Fruit fly (Drosophila melanogaster): ENCODE data around the gene Eogt.

DNA sequence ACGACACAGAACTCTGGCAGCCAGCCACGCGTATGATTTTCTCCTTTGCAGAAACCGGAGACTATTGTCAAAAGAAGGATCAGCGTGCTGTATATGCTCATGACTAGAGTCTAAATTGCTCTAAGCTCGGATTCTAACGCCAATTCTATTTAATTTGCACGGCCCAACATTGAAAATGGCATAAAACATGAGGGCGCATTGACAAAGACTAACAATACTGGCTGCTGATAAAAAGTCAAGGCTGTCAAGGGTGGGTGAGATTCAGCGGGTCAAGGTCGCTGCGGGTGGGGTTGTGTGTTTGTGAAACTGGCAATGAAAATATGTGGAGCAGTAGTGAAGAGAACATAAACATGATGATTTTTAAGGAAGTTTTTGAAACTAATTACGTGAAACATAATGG, 37.0 kb downstream of the Eogt start, which contains the start of gene CG34448:
- no peak for TF ChIP-seq tai (GFP tag; optimal IDR thresholded peaks at IDR 0.05)
- TF ChIP-seq Myc (optimal IDR thresholded peaks at IDR 0.05) = no peak
- TF ChIP-seq psq (GFP tag; optimal IDR thresholded peaks at IDR 0.05) = no peak
- TF ChIP-seq pan (optimal IDR thresholded peaks at IDR 0.05) = no peak
- TF ChIP-seq dmrt93B (GFP tag; optimal IDR thresholded peaks at IDR 0.05) = no peak
- no peak for TF ChIP-seq Abd-B (GFP tag; optimal IDR thresholded peaks at IDR 0.05)
- no peak for TF ChIP-seq woc (GFP tag; optimal IDR thresholded peaks at IDR 0.05)
- TF ChIP-seq usp (GFP tag; optimal IDR thresholded peaks at IDR 0.05) = no peak
- TF ChIP-seq Rel (GFP tag; optimal IDR thresholded peaks at IDR 0.05) = no peak
- no peak for TF ChIP-seq Rel (tag; optimal IDR thresholded peaks at IDR 0.05)
- TF ChIP-seq lola (GFP tag; optimal IDR thresholded peaks at IDR 0.05) = no peak
- no peak for TF ChIP-seq br (GFP tag; optimal IDR thresholded peaks at IDR 0.05)
- TF ChIP-seq HLH106 (tag; optimal IDR thresholded peaks at IDR 0.05) = no peak
- no peak for TF ChIP-seq Vsx2 (GFP tag; optimal IDR thresholded peaks at IDR 0.05; ENCODE audit: partially characterized antibody)
